Worm (Caenorhabditis elegans) whole organism, L3 larva: ENCODE data around the gene adm-4.
A peak's percentile ranks its signal among the peaks of the same experiment; 100 is the strongest.

Experiments used
- R02D3.7 ChIP-seq: fragments of 150-350 bp; optimal IDR thresholded peaks from 2 replicates; lab custom pipeline; 2014; ENCODE audit warnings: missing biosample characterization, missing genetic modification characterization
- ZK546.5 ChIP-seq: sonication (generic microtip); optimal IDR thresholded peaks from 2 replicates; lab custom pipeline; 2017; ENCODE audit warnings: missing biosample characterization, missing genetic modification characterization
- aly-2 ChIP-seq: fragments of 150-350 bp; optimal IDR thresholded peaks from 2 replicates; lab custom pipeline; 2014; ENCODE audit warnings: missing biosample characterization, missing genetic modification characterization
- ama-1 ChIP-seq: fragments of 150-350 bp; optimal IDR thresholded peaks from 2 replicates; lab custom pipeline; 2018
- ceh-16 ChIP-seq: sonication (generic microtip); optimal IDR thresholded peaks from 2 replicates; lab custom pipeline; 2017; ENCODE audit warnings: missing biosample characterization, missing genetic modification characterization
- ceh-28 ChIP-seq: fragments of 150-350 bp; optimal IDR thresholded peaks from 2 replicates; lab custom pipeline; 2014; ENCODE audit warnings: missing biosample characterization, missing genetic modification reagents, missing genetic modification characterization
- ceh-9 ChIP-seq: sonication (generic microtip); optimal IDR thresholded peaks from 2 replicates; lab custom pipeline; 2018; ENCODE audit warnings: missing biosample characterization, missing genetic modification characterization
- daf-12 ChIP-seq: fragments of 150-350 bp; optimal IDR thresholded peaks from 2 replicates; lab custom pipeline; 2014; ENCODE audit warnings: missing biosample characterization, missing genetic modification reagents, missing genetic modification characterization
- egl-27 ChIP-seq: sonication (generic microtip); optimal IDR thresholded peaks from 4 replicates; lab custom pipeline; 2017; ENCODE audit warnings: missing biosample characterization, missing genetic modification reagents, missing genetic modification characterization
- egl-5 ChIP-seq: fragments of 150-350 bp; optimal IDR thresholded peaks from 2 replicates; lab custom pipeline; 2017; ENCODE audit warnings: missing biosample characterization, missing genetic modification reagents, missing genetic modification characterization, inconsistent platforms
- elt-1 ChIP-seq: fragments of 150-350 bp; optimal IDR thresholded peaks from 2 replicates; lab custom pipeline; 2014; ENCODE audit warnings: missing biosample characterization, missing genetic modification characterization
- elt-2 ChIP-seq: sonication (generic microtip); optimal IDR thresholded peaks from 2 replicates; lab custom pipeline; 2016; ENCODE audit warnings: missing genetic modification reagents, mild to moderate bottlenecking, missing genetic modification characterization, missing compliant biosample characterization
- elt-3 ChIP-seq, 3 experiments: fragments of 150-350 bp in 1 of 3; sonication (generic microtip) in 2 of 3; optimal IDR thresholded peaks; 2 replicates in 2 of 3; 4 replicates in 1 of 3; lab custom pipeline; 2014 to 2017; ENCODE audit warnings: missing biosample characterization in 3 of 3, missing genetic modification characterization in 3 of 3
- eor-1 ChIP-seq, 2 experiments: fragments of 150-350 bp; optimal IDR thresholded peaks; 2 replicates each; lab custom pipeline; 2014 to 2018; ENCODE audit warnings: missing biosample characterization in 2 of 2, missing genetic modification characterization in 2 of 2
- fkh-10 ChIP-seq: sonication (generic microtip); optimal IDR thresholded peaks from 2 replicates; lab custom pipeline; 2017; ENCODE audit warnings: missing biosample characterization, missing genetic modification reagents, missing genetic modification characterization
- fkh-2 ChIP-seq: fragments of 150-350 bp; optimal IDR thresholded peaks from 2 replicates; lab custom pipeline; 2014; ENCODE audit warnings: missing biosample characterization, missing genetic modification reagents, missing genetic modification characterization
- fos-1 ChIP-seq: fragments of 150-350 bp; optimal IDR thresholded peaks from 2 replicates; lab custom pipeline; 2014; ENCODE audit warnings: missing biosample characterization, missing genetic modification characterization
- hmg-11 ChIP-seq: sonication (generic microtip); optimal IDR thresholded peaks from 2 replicates; lab custom pipeline; 2016; ENCODE audit warnings: missing genetic modification characterization, missing compliant biosample characterization
- jun-1 ChIP-seq: fragments of 150-350 bp; optimal IDR thresholded peaks from 2 replicates; lab custom pipeline; 2014; ENCODE audit warnings: missing biosample characterization, missing genetic modification reagents, missing genetic modification characterization
- lin-15B ChIP-seq: fragments of 150-350 bp; optimal IDR thresholded peaks from 2 replicates; lab custom pipeline; 2014; ENCODE audit warnings: missing biosample characterization, missing genetic modification characterization
- lin-39 ChIP-seq: fragments of 150-350 bp; optimal IDR thresholded peaks from 2 replicates; lab custom pipeline; 2018; ENCODE audit warnings: missing biosample characterization, missing genetic modification reagents, missing genetic modification characterization
- lsy-12 ChIP-seq: sonication (generic microtip); optimal IDR thresholded peaks from 2 replicates; lab custom pipeline; 2016; ENCODE audit warnings: mild to moderate bottlenecking, missing genetic modification characterization, missing compliant biosample characterization
- mdl-1 ChIP-seq: fragments of 150-350 bp; optimal IDR thresholded peaks from 2 replicates; lab custom pipeline; 2014; ENCODE audit warnings: missing biosample characterization, missing genetic modification characterization
- mml-1 ChIP-seq: fragments of 150-350 bp; sonication (generic microtip); optimal IDR thresholded peaks from 3 replicates; lab custom pipeline; 2014; ENCODE audit warnings: missing biosample characterization, missing genetic modification characterization
- nfya-1 ChIP-seq: sonication (generic microtip); optimal IDR thresholded peaks from 2 replicates; lab custom pipeline; 2017; ENCODE audit warnings: missing genetic modification characterization, mild to moderate bottlenecking, missing compliant biosample characterization, antibody characterized with exemption, moderate library complexity; ENCODE audit not compliant: insufficient read depth
- nhr-11 ChIP-seq: fragments of 150-350 bp; optimal IDR thresholded peaks from 2 replicates; lab custom pipeline; 2014; ENCODE audit warnings: missing biosample characterization, missing genetic modification characterization
- nhr-12 ChIP-seq: fragments of 150-350 bp; optimal IDR thresholded peaks from 2 replicates; lab custom pipeline; 2014; ENCODE audit warnings: missing biosample characterization, missing genetic modification characterization
- nhr-23 ChIP-seq: fragments of 150-350 bp; optimal IDR thresholded peaks from 2 replicates; lab custom pipeline; 2014; ENCODE audit warnings: missing biosample characterization, missing genetic modification reagents, missing genetic modification characterization
- nhr-237 ChIP-seq: fragments of 150-350 bp; optimal IDR thresholded peaks from 2 replicates; lab custom pipeline; 2014; ENCODE audit warnings: missing biosample characterization, missing genetic modification characterization
- nhr-25 ChIP-seq: sonication (generic microtip); optimal IDR thresholded peaks from 2 replicates; lab custom pipeline; 2017; ENCODE audit warnings: missing biosample characterization, missing genetic modification characterization
- nhr-28 ChIP-seq: fragments of 150-350 bp; optimal IDR thresholded peaks from 2 replicates; lab custom pipeline; 2014; ENCODE audit warnings: missing biosample characterization, missing genetic modification characterization
- nhr-43 ChIP-seq: sonication (generic microtip); optimal IDR thresholded peaks from 2 replicates; lab custom pipeline; 2016; ENCODE audit warnings: mild to moderate bottlenecking, missing genetic modification characterization, missing compliant biosample characterization; ENCODE audit not compliant: poor library complexity, severe bottlenecking
- nhr-67 ChIP-seq: fragments of 150-350 bp; optimal IDR thresholded peaks from 2 replicates; lab custom pipeline; 2014; ENCODE audit warnings: missing biosample characterization, missing genetic modification characterization
- nhr-76 ChIP-seq: fragments of 150-350 bp; sonication (generic microtip); optimal IDR thresholded peaks from 5 replicates; lab custom pipeline; 2014; ENCODE audit warnings: missing biosample characterization, missing genetic modification characterization
- nhr-77 ChIP-seq: fragments of 150-350 bp; optimal IDR thresholded peaks from 2 replicates; lab custom pipeline; 2014; ENCODE audit warnings: missing biosample characterization, missing genetic modification characterization
- pha-4 ChIP-seq: fragments of 150-350 bp; optimal IDR thresholded peaks from 2 replicates; lab custom pipeline; 2014; ENCODE audit warnings: missing biosample characterization, missing genetic modification reagents, missing genetic modification characterization
- pqm-1 ChIP-seq: fragments of 150-350 bp; optimal IDR thresholded peaks from 2 replicates; lab custom pipeline; 2017; ENCODE audit warnings: missing biosample characterization, missing genetic modification characterization, inconsistent platforms
- sea-2 ChIP-seq: fragments of 150-350 bp; sonication (generic microtip); optimal IDR thresholded peaks from 4 replicates; lab custom pipeline; 2014; ENCODE audit warnings: missing biosample characterization, missing genetic modification reagents, missing genetic modification characterization
- skn-1 ChIP-seq: fragments of 150-350 bp; optimal IDR thresholded peaks from 2 replicates; lab custom pipeline; 2014; ENCODE audit warnings: missing biosample characterization, missing genetic modification characterization
- snpc-4 ChIP-seq: fragments of 150-350 bp; optimal IDR thresholded peaks from 2 replicates; lab custom pipeline; 2014; ENCODE audit warnings: missing biosample characterization, missing genetic modification characterization
- unc-39 ChIP-seq: sonication (generic microtip); optimal IDR thresholded peaks from 4 replicates; lab custom pipeline; 2017; ENCODE audit warnings: missing biosample characterization, missing genetic modification characterization
- unc-62 ChIP-seq: fragments of 150-350 bp; sonication (generic microtip); optimal IDR thresholded peaks from 4 replicates; lab custom pipeline; 2014; ENCODE audit warnings: missing biosample characterization, missing genetic modification reagents, missing genetic modification characterization
- ztf-11 ChIP-seq: fragments of 150-350 bp; optimal IDR thresholded peaks from 2 replicates; lab custom pipeline; 2014; ENCODE audit warnings: missing biosample characterization, missing genetic modification characterization
- ztf-4 ChIP-seq: fragments of 150-350 bp; optimal IDR thresholded peaks from 2 replicates; lab custom pipeline; 2014; ENCODE audit warnings: missing biosample characterization, missing genetic modification characterization

Gene adm-4

DNA sequence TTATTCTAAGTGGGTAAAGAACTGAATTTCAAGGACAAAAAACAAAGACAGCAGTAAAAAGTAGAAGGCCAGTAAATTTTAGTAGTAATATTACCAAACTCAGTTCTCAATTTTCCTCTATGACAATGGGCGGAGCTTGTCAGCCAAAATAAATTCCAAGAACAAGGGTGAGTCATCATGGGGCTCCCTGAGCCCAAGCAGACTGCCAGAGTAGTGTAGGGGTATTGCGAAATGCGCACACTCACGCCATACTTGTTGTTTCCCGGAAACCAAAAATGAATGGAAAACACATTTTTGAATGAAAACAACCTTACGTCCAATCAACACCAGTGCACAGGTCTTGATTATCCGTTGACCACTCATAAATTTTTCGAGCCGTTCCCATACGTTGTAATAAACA, 6.3 kb downstream of the adm-4 start:
- TF ChIP-seq lin-39 (tag; lab: Kevin White, UChicago), result peak; percentile 38
- TF ChIP-seq unc-62 (GFP tag; lab: Kevin White, UChicago), result no peak
- TF ChIP-seq fkh-2 (tag; lab: Kevin White, UChicago), result no peak
- TF ChIP-seq nhr-67 (tag; lab: Kevin White, UChicago), result no peak
- no peak for TF ChIP-seq egl-5 (tag; lab: Kevin White, UChicago)
- TF ChIP-seq jun-1 (tag; lab: Kevin White, UChicago), result peak; percentile 57
- TF ChIP-seq fkh-10 (GFP tag; lab: Kevin White, UChicago), result no peak
- no peak for TF ChIP-seq nhr-77 (tag; lab: Kevin White, UChicago)
- TF ChIP-seq R02D3.7 (tag; lab: Kevin White, UChicago), result no peak
- TF ChIP-seq unc-39 (tag; lab: Kevin White, UChicago), result no peak
- no peak for TF ChIP-seq ztf-11
- no peak for TF ChIP-seq skn-1 (tag; lab: Kevin White, UChicago)
- TF ChIP-seq nhr-11 (tag; lab: Kevin White, UChicago), result peak; percentile 74
- TF ChIP-seq ztf-4, result no peak
- TF ChIP-seq nfya-1, result peak; percentile 72
- no peak for TF ChIP-seq egl-27 (tag; lab: Kevin White, UChicago)
- no peak for TF ChIP-seq mml-1 (tag; lab: Kevin White, UChicago)
- no peak for TF ChIP-seq ama-1 (lab: Kevin White, UChicago)
- TF ChIP-seq snpc-4 (tag; lab: Kevin White, UChicago), result peak; percentile 37
- TF ChIP-seq nhr-76, result no peak
- TF ChIP-seq nhr-23 (tag; lab: Kevin White, UChicago), result no peak
- no peak for TF ChIP-seq pha-4 (tag; lab: Kevin White, UChicago)
- no peak for TF ChIP-seq pqm-1
- TF ChIP-seq eor-1 (tag; optimal IDR thresholded peaks at IDR 0.05; lab: Kevin White, UChicago), result no peak
- TF ChIP-seq hmg-11 (tag; lab: Kevin White, UChicago), result peak; percentile 11
- no peak for TF ChIP-seq daf-12 (tag; lab: Kevin White, UChicago)
- TF ChIP-seq aly-2 (tag; lab: Kevin White, UChicago), result no peak
- TF ChIP-seq fos-1 (tag; lab: Kevin White, UChicago), result peak; percentile 76
- peak; percentile 3 for TF ChIP-seq lin-15B (tag; lab: Kevin White, UChicago)
- no peak for TF ChIP-seq sea-2 (GFP tag; lab: Kevin White, UChicago)

DNA sequence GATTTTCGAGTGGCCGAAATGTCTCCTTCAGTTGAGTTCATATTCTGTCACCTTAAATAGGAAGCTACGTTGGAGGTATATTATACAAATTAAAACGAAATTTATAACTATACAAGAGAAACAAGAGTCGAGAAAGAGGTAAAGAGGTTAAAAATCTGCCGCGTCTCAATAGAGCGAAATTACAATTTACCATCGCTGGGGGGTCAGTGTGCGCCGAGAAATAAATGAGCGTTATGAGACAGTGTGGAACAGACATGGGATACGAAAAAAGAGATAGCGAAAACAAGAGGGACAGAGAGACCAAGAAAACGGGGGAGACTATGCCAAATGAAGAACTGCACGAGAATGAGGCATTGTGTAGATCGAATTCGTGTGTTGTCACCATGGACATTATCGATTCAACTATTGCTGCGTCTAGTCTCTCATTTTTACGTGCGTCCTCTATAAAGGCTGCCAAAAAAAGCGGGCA, 10.2 kb downstream of the adm-4 start, which contains the start of gene ZK154.5:
Gene ZK154.5 (minus strand): TSS at position 51 of the 469 bp plus-strand sequence.
- TF ChIP-seq hmg-11 (tag; lab: Kevin White, UChicago) (peak; percentile 62), nhr-67 (tag; lab: Kevin White, UChicago) (no peak), ceh-28 (peak; percentile 45), nhr-25 (peak; percentile 43), lin-39 (tag; lab: Kevin White, UChicago) (peak; percentile 53), nfya-1 (peak; percentile 51), nhr-28 (tag; lab: Kevin White, UChicago) (no peak), nhr-23 (tag; lab: Kevin White, UChicago) (peak; percentile 43), mdl-1 (tag; lab: Kevin White, UChicago) (no peak), jun-1 (tag; lab: Kevin White, UChicago) (no peak), pqm-1 (peak; percentile 6), ZK546.5 (tag; lab: Kevin White, UChicago) (no peak), lin-15B (tag; lab: Kevin White, UChicago) (peak; percentile 29), nhr-43 (tag; lab: Kevin White, UChicago) (peak; percentile 13), elt-2 (tag; lab: Kevin White, UChicago) (peak; percentile 37), pha-4 (tag; lab: Kevin White, UChicago) (peak; percentile 72), ceh-9 (tag; lab: Kevin White, UChicago) (no peak), nhr-77 (tag; lab: Kevin White, UChicago) (no peak)

DNA sequence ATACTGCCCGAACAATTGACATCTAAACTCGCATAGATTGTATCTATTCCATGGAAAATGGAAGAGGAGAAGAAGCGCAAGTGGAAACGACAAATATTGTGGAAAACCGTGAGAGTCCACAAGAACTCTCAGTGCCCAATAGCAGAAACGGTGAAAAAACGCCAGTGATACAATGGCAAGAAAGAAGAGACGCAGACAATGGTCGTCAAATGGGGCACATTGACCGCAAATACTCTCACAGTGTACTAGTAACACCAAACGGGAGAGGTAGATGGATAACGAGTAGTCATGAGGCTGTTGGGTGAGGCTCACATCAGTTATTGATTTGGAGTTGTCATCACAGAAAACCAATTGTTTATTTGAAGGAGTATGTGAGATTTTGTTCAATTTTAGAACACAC, 15.7 kb downstream of the adm-4 start, which contains the start of gene ZK154.4:
Gene ZK154.4 (minus strand): TSS at position 27 of the 400 bp plus-strand sequence.
- TF ChIP-seq lsy-12 (tag; lab: Kevin White, UChicago) (no peak), jun-1 (tag; lab: Kevin White, UChicago) (no peak), nhr-11 (tag; lab: Kevin White, UChicago) (no peak), nhr-28 (tag; lab: Kevin White, UChicago) (no peak), elt-2 (tag; lab: Kevin White, UChicago) (peak; percentile 36), nhr-67 (tag; lab: Kevin White, UChicago) (no peak), lin-15B (tag; lab: Kevin White, UChicago) (peak; percentile 11), fkh-10 (GFP tag; lab: Kevin White, UChicago) (no peak), unc-62 (GFP tag; lab: Kevin White, UChicago) (no peak), daf-12 (tag; lab: Kevin White, UChicago) (no peak), nhr-43 (tag; lab: Kevin White, UChicago) (peak; percentile 33), eor-1 (tag; optimal IDR thresholded peaks at IDR 0.05; lab: Kevin White, UChicago) (no peak), elt-1 (tag; lab: Kevin White, UChicago) (no peak), aly-2 (tag; lab: Kevin White, UChicago) (no peak), egl-5 (tag; lab: Kevin White, UChicago) (peak; percentile 25), ceh-16 (tag; lab: Kevin White, UChicago) (no peak), ztf-4 (no peak), elt-3 (tag; optimal IDR thresholded peaks at IDR 0.05; lab: Kevin White, UChicago) (no peak), hmg-11 (tag; lab: Kevin White, UChicago) (peak; percentile 77), nhr-237 (tag; lab: Kevin White, UChicago) (no peak), ztf-11 (no peak), egl-27 (tag; lab: Kevin White, UChicago) (no peak), nhr-76 (no peak), nhr-12 (tag; lab: Kevin White, UChicago) (no peak), pqm-1 (no peak), ceh-28 (peak; percentile 41), mml-1 (tag; lab: Kevin White, UChicago) (no peak), nhr-23 (tag; lab: Kevin White, UChicago) (no peak), fos-1 (tag; lab: Kevin White, UChicago) (no peak), pha-4 (tag; lab: Kevin White, UChicago) (peak; percentile 91), fkh-2 (tag; lab: Kevin White, UChicago) (no peak), nfya-1 (peak; percentile 74)
